Fruit fly (Drosophila melanogaster) whole organism: Measurements from ENCODE around the gene Naa80.
A peak's percentile ranks its signal among the peaks of the same experiment; 100 is the strongest.

Experiments
- CG8478 ChIP-seq: fragments of >200 bp; optimal IDR thresholded peaks from 2 replicates; lab custom pipeline; 2018; ENCODE audit warnings: inconsistent platforms
- Dll ChIP-seq: fragments of >200 bp; optimal IDR thresholded peaks from 2 replicates; lab custom pipeline; 2017
- EcR ChIP-seq, 2 experiments: fragments of >200 bp; optimal IDR thresholded peaks; 2 replicates each; lab custom pipeline; 2017; ENCODE audit warnings: missing biosample characterization in 2 of 2, missing genetic modification characterization in 2 of 2, missing genetic modification reagents in 2 of 2
- pan ChIP-seq: fragments of >200 bp; optimal IDR thresholded peaks from 2 replicates; lab custom pipeline; 2017
- psq ChIP-seq: fragments of >200 bp; optimal IDR thresholded peaks from 2 replicates; lab custom pipeline; 2017
- usp ChIP-seq: fragments of >200 bp; optimal IDR thresholded peaks from 2 replicates; lab custom pipeline; 2017; ENCODE audit warnings: missing biosample characterization, missing genetic modification characterization, mixed read lengths

Naa80 gene

dm6 chr3R:9767620-9768592 is at the start of gene Naa80:
TSS of gene Naa80 (plus strand) at chr3R:9767834.
- TF ChIP-seq EcR (GFP tag; optimal IDR thresholded peaks at IDR 0.05; lab: Kevin White, UChicago) (no peak), pan (lab: Kevin White, UChicago) (no peak), CG8478 (lab: Kevin White, UChicago) (no peak), usp (GFP tag; lab: Kevin White, UChicago) (no peak), Dll (lab: Kevin White, UChicago) (no peak), psq (lab: Kevin White, UChicago) (no peak)

- TF ChIP-seq Dll (lab: Kevin White, UChicago) (no peak), psq (lab: Kevin White, UChicago) (no peak), EcR (GFP tag; optimal IDR thresholded peaks at IDR 0.05; lab: Kevin White, UChicago) (no peak), pan (lab: Kevin White, UChicago) (no peak), CG8478 (lab: Kevin White, UChicago) (peak; percentile 21), usp (GFP tag; lab: Kevin White, UChicago) (no peak)
Measured at dm6 chr3R:9725121-9725956, 42.3 kb upstream of the Naa80 start, which contains the start of gene hyd. TSS of gene hyd (minus strand) at chr3R:9725615.

- TF ChIP-seq usp (GFP tag; lab: Kevin White, UChicago) = no peak
- no peak for TF ChIP-seq Dll (lab: Kevin White, UChicago)
- TF ChIP-seq psq (lab: Kevin White, UChicago) = no peak
- no peak for TF ChIP-seq EcR (GFP tag; optimal IDR thresholded peaks at IDR 0.05; lab: Kevin White, UChicago)
- TF ChIP-seq pan (lab: Kevin White, UChicago) = no peak
- no peak for TF ChIP-seq CG8478 (lab: Kevin White, UChicago)
Measured at dm6 chr3R:9730784-9731183, 36.9 kb upstream of the Naa80 start, which contains the start of gene FoxP. TSS of gene FoxP (minus strand) at chr3R:9730872.

DNA sequence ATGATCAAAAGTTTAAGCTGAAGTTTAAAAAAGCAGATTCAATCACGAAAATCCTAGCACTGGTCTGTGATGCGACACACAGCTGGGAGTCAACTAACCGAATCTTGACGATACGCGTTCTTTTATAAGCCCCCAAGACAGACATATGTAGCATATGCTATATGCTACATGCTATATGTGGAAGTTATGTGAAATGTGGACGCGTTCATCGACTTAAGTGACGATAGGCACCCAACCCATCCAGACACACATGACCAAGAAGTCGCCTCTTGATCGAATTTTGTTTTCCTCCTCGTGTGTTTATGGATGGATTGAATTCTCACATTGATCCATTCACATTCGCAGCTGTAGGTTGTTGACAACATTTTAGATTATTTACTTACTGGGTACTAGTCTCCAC is 34.5 kb upstream of the Naa80 start, which contains the start of gene alphaTub85E:
TSS of gene alphaTub85E (minus strand) at position 101 of the 400 bp plus-strand sequence.
- TF ChIP-seq Dll (lab: Kevin White, UChicago) (no peak), EcR (GFP tag; optimal IDR thresholded peaks at IDR 0.05; lab: Kevin White, UChicago) (no peak)

- TF ChIP-seq EcR (GFP tag; optimal IDR thresholded peaks at IDR 0.05; lab: Kevin White, UChicago) = no peak
- TF ChIP-seq CG8478 (lab: Kevin White, UChicago) = no peak
- no peak for TF ChIP-seq pan (lab: Kevin White, UChicago)
- no peak for TF ChIP-seq usp (GFP tag; lab: Kevin White, UChicago)
Measured at dm6 chr3R:9735151-9735550, 32.5 kb upstream of the Naa80 start.

DNA sequence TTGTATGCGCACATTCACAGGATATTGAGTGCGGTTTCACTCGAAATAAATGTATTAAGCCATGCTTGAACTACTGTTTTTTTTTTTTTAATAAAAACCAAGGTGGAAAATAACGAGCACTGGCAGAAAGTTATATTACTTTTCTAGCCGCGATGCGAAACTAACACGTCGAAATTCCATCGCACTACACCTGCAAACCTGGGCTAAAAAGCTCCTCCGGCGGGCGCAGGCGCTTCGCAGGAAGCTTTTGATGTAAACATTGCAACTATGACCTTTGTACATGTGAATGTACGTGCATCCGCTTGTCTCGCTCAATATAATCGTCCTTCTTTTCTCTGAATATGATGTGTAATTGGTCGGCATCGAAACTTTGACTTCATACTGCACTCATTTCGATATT is 27.8 kb upstream of the Naa80 start, which contains the start of gene side-VII:
TSS of gene side-VII (minus strand) at position 187 of the 400 bp plus-strand sequence.
- no peak for TF ChIP-seq usp (GFP tag; lab: Kevin White, UChicago)

DNA sequence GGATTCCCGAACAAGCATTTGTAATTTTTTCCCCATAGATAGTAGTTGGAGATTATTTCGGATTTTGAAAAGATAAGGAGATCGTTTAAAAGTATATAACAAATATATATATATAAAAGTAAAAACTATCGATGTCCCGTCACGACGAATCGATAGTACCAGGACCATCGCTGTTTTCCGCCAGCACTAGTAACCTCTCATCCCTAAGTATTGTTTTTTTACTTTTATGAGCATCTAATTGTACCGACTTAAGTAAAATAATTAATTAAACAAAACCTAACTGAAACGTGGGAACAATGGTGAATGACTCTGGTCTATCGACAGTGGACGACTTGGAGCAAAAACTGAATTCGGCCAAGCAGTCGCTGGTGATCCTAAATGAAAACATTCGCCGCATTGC is 26.9 kb upstream of the Naa80 start, which contains the start of gene Pnn:
TSS of gene Pnn (plus strand) at position 187 of the 400 bp plus-strand sequence.
- TF ChIP-seq psq (lab: Kevin White, UChicago) (no peak), Dll (lab: Kevin White, UChicago) (no peak), EcR (GFP tag; optimal IDR thresholded peaks at IDR 0.05; lab: Kevin White, UChicago) (no peak), CG8478 (lab: Kevin White, UChicago) (no peak)

- TF ChIP-seq CG8478 (lab: Kevin White, UChicago) (no peak), psq (lab: Kevin White, UChicago) (no peak), Dll (lab: Kevin White, UChicago) (no peak), EcR (GFP tag; optimal IDR thresholded peaks at IDR 0.05; lab: Kevin White, UChicago) (no peak), pan (lab: Kevin White, UChicago) (no peak), usp (GFP tag; lab: Kevin White, UChicago) (no peak)
Measured at dm6 chr3R:9743217-9743616, 24.4 kb upstream of the Naa80 start, which contains the start of gene CG31415. TSS of gene CG31415 (plus strand) at chr3R:9743517.

dm6 chr3R:9743995-9744394 is 23.6 kb upstream of the Naa80 start:
- TF ChIP-seq EcR (GFP tag; optimal IDR thresholded peaks at IDR 0.05; lab: Kevin White, UChicago) = no peak
- TF ChIP-seq pan (lab: Kevin White, UChicago) = no peak
- no peak for TF ChIP-seq Dll (lab: Kevin White, UChicago)
- no peak for TF ChIP-seq CG8478 (lab: Kevin White, UChicago)
- no peak for TF ChIP-seq psq (lab: Kevin White, UChicago)
- no peak for TF ChIP-seq usp (GFP tag; lab: Kevin White, UChicago)

- no peak for TF ChIP-seq EcR (GFP tag; optimal IDR thresholded peaks at IDR 0.05; lab: Kevin White, UChicago)
- no peak for TF ChIP-seq Dll (lab: Kevin White, UChicago)
- TF ChIP-seq usp (GFP tag; lab: Kevin White, UChicago) = no peak
- no peak for TF ChIP-seq CG8478 (lab: Kevin White, UChicago)
- no peak for TF ChIP-seq pan (lab: Kevin White, UChicago)
- TF ChIP-seq psq (lab: Kevin White, UChicago) = no peak
Measured at dm6 chr3R:9745442-9745841, 22.2 kb upstream of the Naa80 start.

DNA sequence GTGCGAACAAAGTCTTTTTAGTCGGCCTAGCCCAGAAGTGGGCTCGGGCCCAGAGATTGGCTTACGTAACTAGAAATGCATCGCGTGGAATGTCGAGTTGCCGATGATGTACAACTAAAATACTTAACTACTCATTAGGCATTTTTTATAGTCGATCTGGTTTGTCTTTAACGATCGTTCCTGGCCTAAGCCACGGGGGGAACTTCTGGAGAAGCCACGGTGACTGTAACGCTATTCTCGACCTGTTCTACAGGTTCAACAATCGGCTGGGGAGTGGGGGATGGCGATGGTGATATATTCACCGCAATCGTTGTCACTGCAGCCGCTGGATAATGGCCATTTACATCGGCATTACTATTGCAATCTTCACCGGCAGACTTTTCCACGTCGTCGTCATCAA is 21.4 kb upstream of the Naa80 start, which contains the start of gene CG34409:
TSS of gene CG34409 (minus strand) at position 101 of the 400 bp plus-strand sequence.
- no peak for TF ChIP-seq Dll (lab: Kevin White, UChicago)
- TF ChIP-seq EcR (GFP tag; optimal IDR thresholded peaks at IDR 0.05; lab: Kevin White, UChicago) = no peak
- TF ChIP-seq CG8478 (lab: Kevin White, UChicago) = no peak
- no peak for TF ChIP-seq pan (lab: Kevin White, UChicago)
- no peak for TF ChIP-seq psq (lab: Kevin White, UChicago)
- no peak for TF ChIP-seq usp (GFP tag; lab: Kevin White, UChicago)
